Fruit fly (Drosophila melanogaster): ENCODE results near the gene CG17959.

The CG17959 gene

DNA sequence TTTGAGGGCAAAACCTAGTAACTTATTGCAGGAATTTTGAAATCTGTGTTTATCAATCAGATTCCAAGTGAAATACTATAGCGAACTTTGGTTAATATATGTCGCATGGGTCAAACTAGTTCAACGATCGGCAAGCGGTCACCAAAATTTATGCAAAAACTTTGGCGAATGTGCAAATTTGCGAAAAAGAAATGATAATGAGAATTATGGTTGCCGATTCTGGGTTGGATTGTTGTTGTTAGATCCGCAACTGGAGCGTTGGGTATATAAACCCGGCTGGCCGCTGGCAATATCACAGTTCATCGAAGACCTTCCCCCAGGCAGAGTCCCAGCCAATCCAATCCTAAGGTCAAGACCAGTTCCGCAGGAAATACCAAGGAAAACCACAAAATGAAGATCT lies 3.8 kb upstream of the CG17959 start, which contains the start of gene CG14422:
CG14422 (plus strand) TSS at position 301 of the 400 bp plus-strand sequence.
- TF ChIP-seq EcR (GFP tag; optimal IDR thresholded peaks at IDR 0.05) (no peak), pan (optimal IDR thresholded peaks at IDR 0.05) (no peak)

DNA sequence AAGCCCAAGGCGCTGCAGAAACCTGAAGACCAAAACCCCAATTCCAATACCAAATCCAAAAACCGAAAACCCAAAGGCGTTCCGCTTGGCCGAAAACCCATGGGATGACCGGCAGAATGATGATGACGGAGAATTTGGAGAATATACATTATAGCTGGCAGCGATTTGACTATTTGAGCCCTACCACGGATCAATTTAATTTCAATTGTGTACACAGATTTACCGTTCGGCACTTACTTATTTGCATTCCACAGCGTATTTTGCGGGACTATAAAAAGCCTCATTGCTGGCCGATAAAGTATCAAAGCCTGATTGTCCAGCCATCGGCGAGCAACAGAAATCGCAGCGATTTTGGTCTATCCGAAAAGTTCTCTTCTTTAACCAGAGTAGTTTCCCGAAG lies 1.8 kb upstream of the CG17959 start, which contains the start of gene CG14423:
CG14423 (plus strand) TSS at position 301 of the 400 bp plus-strand sequence.
- TF ChIP-seq pan (optimal IDR thresholded peaks at IDR 0.05) (no peak), EcR (GFP tag; optimal IDR thresholded peaks at IDR 0.05) (no peak), usp (GFP tag; optimal IDR thresholded peaks at IDR 0.05) (no peak), psq (optimal IDR thresholded peaks at IDR 0.05) (no peak), Dll (optimal IDR thresholded peaks at IDR 0.05) (no peak), CG8478 (optimal IDR thresholded peaks at IDR 0.05) (no peak)

DNA sequence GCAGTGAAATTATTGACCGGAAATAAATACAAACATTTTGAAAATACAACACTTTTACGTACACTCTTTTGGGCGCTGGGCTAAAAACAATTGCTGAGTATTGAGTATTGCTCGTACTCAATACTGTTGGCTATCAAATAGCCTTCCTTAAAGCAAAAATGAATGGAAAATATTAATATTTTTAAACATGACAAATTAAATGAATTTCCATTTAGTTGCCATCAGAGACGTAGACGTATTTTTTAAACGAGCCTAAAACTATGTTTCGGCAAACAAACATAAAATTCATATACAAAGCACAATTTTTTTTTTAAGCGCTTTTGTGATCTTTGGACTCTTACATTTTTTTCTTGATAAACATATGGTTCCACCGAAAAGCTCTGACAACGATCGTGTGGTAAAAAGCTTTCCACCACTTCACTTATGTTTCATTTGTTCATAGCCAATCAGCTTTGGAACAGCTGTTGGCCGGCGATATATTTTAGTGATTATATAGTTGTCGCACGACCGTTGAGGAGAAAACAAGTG lies 715 bp downstream of the CG17959 start, which contains the start of gene CG3603:
CG3603 (plus strand) TSS at position 490 of the 528 bp plus-strand sequence.
- TF ChIP-seq Dll (optimal IDR thresholded peaks at IDR 0.05) = no peak
- no peak for TF ChIP-seq usp (GFP tag; optimal IDR thresholded peaks at IDR 0.05)
- TF ChIP-seq CG8478 (optimal IDR thresholded peaks at IDR 0.05) = no peak
- TF ChIP-seq pan (optimal IDR thresholded peaks at IDR 0.05) = no peak
- TF ChIP-seq EcR (GFP tag; optimal IDR thresholded peaks at IDR 0.05) = no peak
- TF ChIP-seq psq (optimal IDR thresholded peaks at IDR 0.05) = no peak

DNA sequence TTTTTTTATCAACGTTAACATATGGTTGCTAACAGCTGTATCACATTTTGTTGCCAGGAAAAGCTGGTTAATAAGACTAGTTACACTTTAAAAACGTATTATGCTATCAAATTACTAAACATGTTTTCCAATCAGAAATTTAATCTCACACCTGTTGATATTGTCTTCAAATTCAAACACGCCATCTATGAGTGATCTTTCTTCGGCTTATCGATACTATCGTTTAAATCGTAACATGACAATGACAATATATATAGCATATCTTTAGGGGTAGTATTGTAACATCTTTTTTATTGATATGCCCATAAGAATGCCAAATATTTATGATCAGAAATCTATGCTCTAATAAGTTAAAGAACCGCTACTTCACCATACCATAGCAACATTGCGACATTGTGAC lies 2.2 kb downstream of the CG17959 start:
- TF ChIP-seq usp (GFP tag; optimal IDR thresholded peaks at IDR 0.05) (no peak), CG8478 (optimal IDR thresholded peaks at IDR 0.05) (no peak), Dll (optimal IDR thresholded peaks at IDR 0.05) (no peak), EcR (GFP tag; optimal IDR thresholded peaks at IDR 0.05) (no peak), pan (optimal IDR thresholded peaks at IDR 0.05) (no peak), psq (optimal IDR thresholded peaks at IDR 0.05) (no peak)

DNA sequence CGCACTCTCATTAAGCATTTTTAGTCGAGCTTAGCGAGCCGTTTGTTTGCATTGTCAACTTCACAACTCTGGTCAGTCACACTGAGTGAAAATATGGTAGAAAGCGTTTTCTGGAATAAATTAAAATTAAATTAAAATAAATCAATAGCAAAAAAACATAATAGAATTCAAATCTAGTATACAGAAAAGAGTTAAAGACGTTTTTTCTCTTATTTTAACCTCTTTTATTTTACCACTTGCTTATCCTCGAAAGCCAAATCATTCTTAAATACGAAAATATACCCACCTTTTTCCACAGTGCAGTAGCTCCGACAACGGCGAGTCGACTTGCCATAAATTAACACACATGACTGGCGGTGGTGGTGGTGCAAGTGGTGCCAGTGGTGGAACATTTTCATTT lies 4.7 kb downstream of the CG17959 start:
- TF ChIP-seq psq (optimal IDR thresholded peaks at IDR 0.05) (no peak), pan (optimal IDR thresholded peaks at IDR 0.05) (no peak), usp (GFP tag; optimal IDR thresholded peaks at IDR 0.05) (no peak), EcR (GFP tag; optimal IDR thresholded peaks at IDR 0.05) (no peak), CG8478 (optimal IDR thresholded peaks at IDR 0.05) (no peak), Dll (optimal IDR thresholded peaks at IDR 0.05) (no peak)

DNA sequence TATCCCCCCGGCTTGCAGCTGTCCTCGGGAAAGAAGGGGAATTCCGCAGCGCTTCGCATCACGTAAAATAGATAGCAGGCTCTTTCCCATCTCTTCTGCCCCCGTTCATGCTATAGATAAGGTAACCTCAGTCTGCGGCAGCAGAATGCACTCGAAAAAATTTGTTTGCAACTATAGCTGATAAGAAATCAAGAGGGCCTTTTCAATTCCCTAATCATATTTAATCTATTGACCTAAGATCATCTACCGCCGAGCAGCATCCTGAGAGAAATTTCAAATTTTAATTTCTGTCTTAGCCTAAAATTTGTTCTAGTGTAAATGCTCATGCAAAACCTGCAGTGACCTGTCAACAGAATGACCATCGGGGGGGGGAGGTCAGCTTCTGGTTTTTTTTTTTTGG lies 9.7 kb downstream of the CG17959 start:
- TF ChIP-seq usp (GFP tag; optimal IDR thresholded peaks at IDR 0.05) (no peak), pan (optimal IDR thresholded peaks at IDR 0.05) (no peak), Dll (optimal IDR thresholded peaks at IDR 0.05) (no peak), psq (optimal IDR thresholded peaks at IDR 0.05) (no peak), EcR (GFP tag; optimal IDR thresholded peaks at IDR 0.05) (no peak), CG8478 (optimal IDR thresholded peaks at IDR 0.05) (no peak)

DNA sequence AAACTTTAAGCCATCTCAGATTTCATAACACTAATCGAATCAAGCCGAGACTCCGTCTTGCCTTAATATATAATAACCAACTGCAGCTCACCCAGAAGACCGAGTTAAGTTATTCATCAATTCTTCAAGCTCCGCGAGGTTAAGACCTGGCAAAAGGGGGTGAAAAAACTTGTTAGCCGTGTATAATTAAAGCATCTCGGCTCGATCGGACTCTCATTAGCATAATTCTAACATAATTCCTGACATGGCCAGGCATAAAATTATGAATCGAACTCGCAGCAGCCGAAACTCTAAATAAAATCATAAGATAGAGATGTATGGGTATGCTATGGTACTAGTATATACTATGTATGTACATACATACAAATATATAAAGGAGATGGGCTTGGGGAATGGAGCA lies 16.3 kb downstream of the CG17959 start:
- TF ChIP-seq EcR (GFP tag; optimal IDR thresholded peaks at IDR 0.05) (no peak), Dll (optimal IDR thresholded peaks at IDR 0.05) (no peak), psq (optimal IDR thresholded peaks at IDR 0.05) (no peak), pan (optimal IDR thresholded peaks at IDR 0.05) (no peak)

DNA sequence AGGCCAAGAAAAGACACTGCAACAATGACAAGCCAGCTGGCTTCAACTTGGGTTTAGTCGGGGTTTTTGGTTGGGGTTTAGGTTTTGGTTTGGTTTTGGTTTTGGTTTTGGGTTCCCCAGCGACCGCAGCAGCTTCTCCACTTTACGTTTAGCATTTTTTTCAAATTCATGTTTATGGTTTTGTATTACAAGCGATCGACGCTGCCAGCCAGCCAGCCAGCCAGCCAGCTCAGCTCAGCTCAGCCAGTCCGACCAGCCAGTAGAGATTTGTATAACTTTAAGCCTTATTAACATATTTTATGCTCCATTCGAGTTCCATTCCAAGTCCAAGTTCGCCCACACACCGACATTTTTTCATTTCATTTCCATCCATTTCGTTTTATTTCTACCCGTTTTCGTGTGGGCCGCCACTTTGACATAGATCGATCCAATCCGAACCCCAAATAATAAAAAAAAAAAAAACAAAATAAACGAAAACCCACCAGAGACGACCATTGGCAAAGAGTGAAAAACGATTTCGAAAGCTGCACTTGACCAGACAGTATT lies 17.0 kb downstream of the CG17959 start:
- TF ChIP-seq usp (GFP tag; optimal IDR thresholded peaks at IDR 0.05) (no peak), pan (optimal IDR thresholded peaks at IDR 0.05) (no peak), Dll (optimal IDR thresholded peaks at IDR 0.05) (no peak), EcR (GFP tag; optimal IDR thresholded peaks at IDR 0.05) (no peak), CG8478 (optimal IDR thresholded peaks at IDR 0.05) (no peak), psq (optimal IDR thresholded peaks at IDR 0.05) (no peak)

DNA sequence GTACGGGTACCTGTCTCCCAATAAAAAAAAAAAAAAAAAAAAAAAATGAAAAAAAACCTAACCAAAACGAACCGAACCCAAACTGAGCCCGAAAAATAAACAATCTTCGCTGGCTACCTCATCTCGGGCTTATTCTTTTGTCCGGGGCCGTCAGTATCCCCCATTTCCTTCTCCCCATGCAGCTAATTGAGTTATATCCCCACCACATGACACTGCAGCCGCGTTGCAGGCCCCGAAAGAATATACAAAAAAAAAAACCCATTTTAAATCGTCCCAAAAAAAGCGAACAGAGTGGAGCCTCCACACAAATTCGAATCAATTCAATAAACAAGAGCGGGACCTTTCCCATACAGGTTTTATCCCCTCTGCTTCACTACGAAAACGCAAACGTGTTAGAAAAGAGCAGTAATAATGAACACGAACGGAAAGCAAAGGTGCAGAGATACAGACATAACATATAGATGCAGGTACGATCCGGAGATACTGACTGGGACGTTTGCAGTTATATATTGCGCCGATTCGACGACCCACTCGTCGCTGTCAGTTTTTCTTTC lies 17.9 kb downstream of the CG17959 start:
- no peak for TF ChIP-seq CG8478 (optimal IDR thresholded peaks at IDR 0.05)
- no peak for TF ChIP-seq EcR (GFP tag; optimal IDR thresholded peaks at IDR 0.05)
- TF ChIP-seq Dll (optimal IDR thresholded peaks at IDR 0.05) = no peak
- TF ChIP-seq pan (optimal IDR thresholded peaks at IDR 0.05) = no peak
- no peak for TF ChIP-seq usp (GFP tag; optimal IDR thresholded peaks at IDR 0.05)
- TF ChIP-seq psq (optimal IDR thresholded peaks at IDR 0.05) = no peak

DNA sequence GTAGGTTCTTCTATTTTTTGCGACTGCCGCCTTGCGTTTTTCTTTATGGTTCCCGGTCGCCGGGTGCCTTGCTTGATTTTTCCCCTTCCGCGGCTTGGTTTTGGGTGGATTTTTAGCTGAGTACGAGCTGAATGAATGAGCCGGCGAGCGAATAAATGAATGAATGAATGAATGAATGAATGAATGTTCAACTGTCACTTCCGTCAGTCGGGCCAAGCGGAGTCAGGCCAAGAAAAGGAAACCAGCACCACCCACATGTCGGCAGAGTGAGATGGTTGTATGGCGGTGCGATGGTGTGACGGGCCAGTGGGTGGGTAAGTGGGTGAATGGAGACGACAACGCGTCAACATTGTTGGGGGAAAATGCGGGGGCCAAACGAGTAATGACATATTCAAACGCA lies 22.1 kb downstream of the CG17959 start:
- TF ChIP-seq usp (GFP tag; optimal IDR thresholded peaks at IDR 0.05) = no peak

DNA sequence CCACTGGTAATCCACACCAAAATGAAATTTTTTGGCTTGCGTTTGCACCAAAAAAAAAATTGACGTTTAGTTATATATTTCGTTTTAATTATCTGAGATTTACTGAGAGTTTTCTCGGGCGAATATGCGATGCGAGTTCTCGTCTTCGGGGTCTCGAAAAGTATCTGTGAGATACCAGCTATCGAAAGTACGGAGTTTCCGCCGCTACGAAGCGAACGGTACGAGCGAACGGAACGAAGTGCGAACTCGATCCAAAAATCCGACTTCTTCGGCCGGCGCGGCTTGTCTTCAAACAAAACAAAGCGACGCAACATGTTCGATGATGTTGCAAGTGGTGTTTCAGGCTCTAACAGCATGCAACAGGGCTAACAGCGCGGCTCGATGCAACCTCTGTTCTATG lies 26.7 kb downstream of the CG17959 start, which contains the start of gene rst:
rst (minus strand) TSS at position 242 of the 400 bp plus-strand sequence.
- no peak for TF ChIP-seq Dll (optimal IDR thresholded peaks at IDR 0.05)
- no peak for TF ChIP-seq pan (optimal IDR thresholded peaks at IDR 0.05)

DNA sequence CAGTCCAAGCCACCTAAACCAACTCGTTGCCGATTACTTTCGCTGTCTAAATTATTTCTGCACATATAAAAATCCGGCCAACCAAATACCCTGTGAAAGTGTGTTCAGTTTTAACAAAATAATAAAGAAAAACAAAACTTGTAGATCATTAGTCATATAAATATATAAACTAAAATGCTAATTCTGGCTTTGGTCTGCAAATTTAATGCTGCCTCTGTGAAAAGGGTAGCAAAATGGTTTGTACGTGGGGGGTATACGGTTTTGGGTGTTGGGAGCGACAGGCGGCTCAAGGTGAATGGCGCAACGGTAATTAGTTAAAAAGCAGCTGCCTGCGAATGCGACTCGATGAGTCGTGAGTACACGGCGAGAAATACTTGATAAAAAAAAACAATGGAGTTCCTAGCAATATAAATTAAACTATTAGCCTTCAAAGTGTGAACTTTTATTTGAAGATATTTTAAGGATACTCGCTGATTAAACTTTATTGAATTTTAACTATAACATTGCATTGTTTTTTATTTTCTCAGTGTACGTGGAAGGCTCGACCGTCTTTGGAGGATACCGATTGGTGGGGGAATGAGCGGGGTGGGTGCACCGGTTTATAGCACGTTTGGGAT lies 31.1 kb downstream of the CG17959 start:
- TF ChIP-seq usp (GFP tag; optimal IDR thresholded peaks at IDR 0.05) (no peak), Dll (optimal IDR thresholded peaks at IDR 0.05) (no peak), EcR (GFP tag; optimal IDR thresholded peaks at IDR 0.05) (no peak), psq (optimal IDR thresholded peaks at IDR 0.05) (no peak), pan (optimal IDR thresholded peaks at IDR 0.05) (no peak), CG8478 (optimal IDR thresholded peaks at IDR 0.05) (no peak)

DNA sequence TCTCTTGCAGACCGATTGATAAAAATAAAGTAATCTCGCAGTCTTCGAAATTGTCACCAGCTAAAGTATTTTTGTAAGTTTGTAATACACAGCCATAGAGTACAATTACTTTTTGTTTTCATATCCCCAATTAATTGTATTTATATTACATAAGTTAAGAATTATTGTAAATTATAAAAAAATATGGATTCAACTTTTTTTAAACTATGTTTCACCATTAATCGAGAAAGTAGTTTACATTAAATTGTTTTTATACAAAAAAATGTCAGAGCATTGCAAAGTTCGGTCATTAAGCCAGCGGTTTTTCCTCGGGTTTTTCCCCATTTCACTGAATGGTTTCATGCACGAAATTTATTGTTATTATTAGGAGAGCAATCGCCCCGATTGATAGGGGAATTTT lies 33.4 kb downstream of the CG17959 start:
- no peak for TF ChIP-seq pan (optimal IDR thresholded peaks at IDR 0.05)
- no peak for TF ChIP-seq psq (optimal IDR thresholded peaks at IDR 0.05)
- TF ChIP-seq Dll (optimal IDR thresholded peaks at IDR 0.05) = no peak
- TF ChIP-seq usp (GFP tag; optimal IDR thresholded peaks at IDR 0.05) = no peak
- no peak for TF ChIP-seq CG8478 (optimal IDR thresholded peaks at IDR 0.05)
- TF ChIP-seq EcR (GFP tag; optimal IDR thresholded peaks at IDR 0.05) = no peak
